Fruit fly (Drosophila melanogaster): ENCODE data around the gene CG18508.
A peak's percentile ranks its signal among the peaks of the same experiment; 100 is the strongest.

Gene CG18508

DNA sequence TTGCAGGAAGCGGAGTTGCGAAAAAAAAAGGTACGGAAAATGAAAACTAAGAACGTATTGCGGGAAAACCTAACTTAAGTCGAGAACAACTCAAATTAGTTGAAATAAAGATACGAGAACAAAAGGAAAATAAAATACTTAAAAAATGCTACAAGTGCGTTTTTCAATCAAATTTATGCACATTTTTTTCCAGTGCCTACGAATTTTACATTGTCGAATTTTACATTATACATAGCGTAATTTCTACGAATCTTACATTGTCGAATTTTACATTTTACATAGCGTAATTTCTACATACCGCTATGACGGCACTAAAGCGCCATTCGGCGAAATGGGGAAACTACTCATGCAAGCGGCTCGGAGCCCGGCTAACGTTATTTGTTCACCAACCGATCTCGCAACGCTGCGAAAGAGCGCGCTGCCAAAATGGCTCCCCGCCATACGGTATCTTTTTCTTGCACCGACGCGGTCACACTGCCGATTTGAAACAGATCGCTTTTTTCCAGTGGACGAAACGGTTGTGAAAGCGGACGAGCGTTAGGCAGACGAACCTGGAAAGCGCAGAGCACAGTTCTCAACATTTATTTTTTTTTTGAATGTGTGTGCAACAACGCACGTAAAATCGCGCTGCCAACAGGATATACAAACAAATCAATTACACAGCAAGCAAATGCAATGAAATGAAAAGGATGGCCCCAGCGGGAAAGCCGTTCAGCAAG is 38.4 kb downstream of the CG18508 start, which contains the start of gene N (continued):
- peak; percentile 50 for TF ChIP-seq Hr39 (GFP tag; optimal IDR thresholded peaks at IDR 0.05)
- TF ChIP-seq Hr4 (GFP tag; optimal IDR thresholded peaks at IDR 0.05) = peak; percentile 52
- peak; percentile 10 for TF ChIP-seq Ets96B (tag; optimal IDR thresholded peaks at IDR 0.05)
- TF ChIP-seq CG6163 (GFP tag; IDR thresholded peaks at IDR 0.05) = peak; percentile 39
- TF ChIP-seq CG15336 (GFP tag; IDR thresholded peaks at IDR 0.05) = peak; percentile 77
- peak; percentile 26 for TF ChIP-seq CG3032 (tag; optimal IDR thresholded peaks at IDR 0.05)
- no peak for TF ChIP-seq fd59A (GFP tag; optimal IDR thresholded peaks at IDR 0.05)
- peak; percentile 22 for TF ChIP-seq Ets21C (GFP tag; optimal IDR thresholded peaks at IDR 0.05)
- peak; percentile 12 for TF ChIP-seq Sox102F (GFP tag; optimal IDR thresholded peaks at IDR 0.05)
- peak; percentile 18 for TF ChIP-seq achi (GFP tag; optimal IDR thresholded peaks at IDR 0.05)
- peak; percentile 12 for TF ChIP-seq CG8632 (GFP tag; optimal IDR thresholded peaks at IDR 0.05)
- TF ChIP-seq CG8119 (GFP tag; IDR thresholded peaks at IDR 0.05) = peak; percentile 64; the same call in 2 of the 3 replicates
- peak; percentile 31 for TF ChIP-seq Smox (GFP tag; optimal IDR thresholded peaks at IDR 0.05)
- peak; percentile 14 for TF ChIP-seq Sox15 (GFP tag; optimal IDR thresholded peaks at IDR 0.05)
- TF ChIP-seq spab (GFP tag; optimal IDR thresholded peaks at IDR 0.05) = peak; percentile 11
- TF ChIP-seq CG11902 (GFP tag; optimal IDR thresholded peaks at IDR 0.05) = no peak
- peak; percentile 14 for TF ChIP-seq CG7368 (GFP tag; optimal IDR thresholded peaks at IDR 0.05)
- 0 out of 2 replicates have a peak, but pooled peaks have one; percentile 11 for TF ChIP-seq CG11294 (GFP tag; IDR thresholded peaks at IDR 0.05)
- no peak for TF ChIP-seq Eip93F (GFP tag; optimal IDR thresholded peaks at IDR 0.05)
- no peak for TF ChIP-seq svp (GFP tag)
- no peak for TF ChIP-seq fd85E (GFP tag; optimal IDR thresholded peaks at IDR 0.05)
- TF ChIP-seq Eip75B (GFP tag; optimal IDR thresholded peaks at IDR 0.05) = peak; percentile 34
- TF ChIP-seq Gug (GFP tag; IDR thresholded peaks at IDR 0.05) = no peak
- no peak for TF ChIP-seq dsx (GFP tag; optimal IDR thresholded peaks at IDR 0.05; ENCODE audit: poor library complexity, severe bottlenecking)
- peak; percentile 50 for TF ChIP-seq Lpt (GFP tag; optimal IDR thresholded peaks at IDR 0.05)

DNA sequence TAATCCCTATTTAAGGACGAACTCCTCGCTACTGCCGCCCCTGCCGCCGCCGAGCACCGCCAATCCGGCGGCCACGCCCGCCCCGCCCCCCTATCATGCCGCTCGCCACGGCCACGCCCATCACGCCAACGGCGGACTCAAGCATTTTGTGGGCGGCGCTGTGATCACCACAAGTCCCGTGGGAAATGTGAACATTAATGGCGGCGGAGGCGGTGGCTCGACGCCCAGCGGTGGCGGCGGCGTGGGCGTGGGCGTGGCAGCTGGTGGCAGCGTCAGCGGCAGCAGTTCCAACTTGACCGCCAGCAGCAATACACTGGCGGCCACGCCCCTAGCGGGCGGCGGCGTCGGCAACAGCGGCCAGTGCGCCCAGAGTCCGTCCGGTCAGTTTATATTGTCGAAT is 41.0 kb downstream of the CG18508 start:
- TF ChIP-seq CG10669 (GFP tag; optimal IDR thresholded peaks at IDR 0.05) (no peak), Sox14 (GFP tag; optimal IDR thresholded peaks at IDR 0.05) (no peak), esn (GFP tag; optimal IDR thresholded peaks at IDR 0.05) (no peak), Gug (GFP tag; IDR thresholded peaks at IDR 0.05) (no peak), CG15336 (GFP tag; IDR thresholded peaks at IDR 0.05) (no peak), ss (GFP tag; optimal IDR thresholded peaks at IDR 0.05) (no peak), CG31627 (GFP tag; optimal IDR thresholded peaks at IDR 0.05) (no peak), CG3032 (tag; optimal IDR thresholded peaks at IDR 0.05) (no peak), vri (GFP tag; optimal IDR thresholded peaks at IDR 0.05) (no peak), Lpt (GFP tag; optimal IDR thresholded peaks at IDR 0.05) (no peak), CG6163 (GFP tag; IDR thresholded peaks at IDR 0.05) (no peak), CG8632 (GFP tag; optimal IDR thresholded peaks at IDR 0.05) (no peak), Ets21C (GFP tag; optimal IDR thresholded peaks at IDR 0.05) (no peak), CG6792 (GFP tag; optimal IDR thresholded peaks at IDR 0.05) (no peak), CG16779 (tag; optimal IDR thresholded peaks at IDR 0.05) (no peak)

DNA sequence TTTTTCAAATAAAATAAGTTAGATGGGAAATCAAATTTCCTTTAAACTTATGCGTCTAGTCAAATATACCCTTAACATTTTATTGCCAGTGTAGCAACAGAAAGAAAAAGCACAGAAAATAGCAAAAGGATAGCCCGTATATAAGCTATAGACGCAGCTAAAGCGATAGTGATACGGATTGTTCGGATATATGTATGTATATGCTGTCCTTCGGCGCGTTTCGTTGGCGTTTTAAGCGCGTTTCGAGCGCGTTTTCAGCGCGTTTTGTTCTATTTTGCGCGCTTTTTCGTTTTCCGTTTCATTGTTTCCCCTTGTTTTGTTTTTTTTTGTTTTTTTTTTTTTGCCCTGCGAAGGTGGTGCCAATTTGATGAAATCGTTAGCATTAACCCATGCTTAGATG is 45.4 kb downstream of the CG18508 start:
- TF ChIP-seq Smox (GFP tag; optimal IDR thresholded peaks at IDR 0.05) = no peak
- no peak for TF ChIP-seq Blimp-1 (GFP tag; optimal IDR thresholded peaks at IDR 0.05)
- TF ChIP-seq CG9139 (GFP tag; optimal IDR thresholded peaks at IDR 0.05) = no peak
- no peak for TF ChIP-seq CG11902 (GFP tag; optimal IDR thresholded peaks at IDR 0.05)
- no peak for TF ChIP-seq fkh (GFP tag; optimal IDR thresholded peaks at IDR 0.05)
- TF ChIP-seq vri (GFP tag; optimal IDR thresholded peaks at IDR 0.05) = no peak
- TF ChIP-seq Eip93F (GFP tag; optimal IDR thresholded peaks at IDR 0.05) = no peak
- TF ChIP-seq ss (GFP tag; optimal IDR thresholded peaks at IDR 0.05) = no peak
- TF ChIP-seq CG6808 (GFP tag; optimal IDR thresholded peaks at IDR 0.05) = no peak
- TF ChIP-seq CG31627 (GFP tag; optimal IDR thresholded peaks at IDR 0.05) = no peak
- no peak for TF ChIP-seq Hr38 (GFP tag; optimal IDR thresholded peaks at IDR 0.05)
- TF ChIP-seq CG6854 (GFP tag; optimal IDR thresholded peaks at IDR 0.05) = no peak
- TF ChIP-seq acj6 (GFP tag; optimal IDR thresholded peaks at IDR 0.05) = no peak
- TF ChIP-seq Hr4 (GFP tag; optimal IDR thresholded peaks at IDR 0.05) = no peak
- TF ChIP-seq CG8119 (GFP tag; IDR thresholded peaks at IDR 0.05) = no peak
- TF ChIP-seq lz (GFP tag; optimal IDR thresholded peaks at IDR 0.05) = no peak
- no peak for TF ChIP-seq achi (GFP tag; optimal IDR thresholded peaks at IDR 0.05)
- TF ChIP-seq Sox15 (GFP tag; optimal IDR thresholded peaks at IDR 0.05) = no peak
